Fruit fly (Drosophila melanogaster) whole organism, embryonic: ENCODE measurements around the gene CG13449.

ENCODE experiments used
- Atf6 ChIP-seq: fragments of 200-800 bp; sonication (Bioruptor generic); IDR thresholded peaks from 2 replicates; pipeline ENCODE4 v1.3.6; 2022; ENCODE audit warnings: missing biosample characterization, missing genetic modification characterization
- Awh ChIP-seq: fragments of 200-800 bp; sonication (Bioruptor generic); IDR thresholded peaks from 2 replicates; pipeline ENCODE4, ENCODE4 v1.3.6; 2022; ENCODE audit warnings: missing biosample characterization, missing genetic modification characterization
- CG10979 ChIP-seq: fragments of 200-800 bp; sonication (Bioruptor generic); optimal IDR thresholded peaks from 2 replicates; lab custom pipeline; 2018; ENCODE audit warnings: missing biosample characterization, mild to moderate bottlenecking, missing genetic modification characterization, moderate library complexity
- CG12071 ChIP-seq: fragments of 200-800 bp; sonication (Bioruptor generic); optimal IDR thresholded peaks from 3 replicates; lab custom pipeline; 2018; ENCODE audit warnings: missing biosample characterization, mild to moderate bottlenecking, missing genetic modification characterization
- CG12299 ChIP-seq: fragments of 200-800 bp; sonication (Bioruptor generic); optimal IDR thresholded peaks from 2 replicates; lab custom pipeline; 2018; ENCODE audit warnings: missing biosample characterization, mild to moderate bottlenecking, missing genetic modification characterization
- CG12391 ChIP-seq: fragments of 200-800 bp; sonication (Bioruptor generic); optimal IDR thresholded peaks from 3 replicates; lab custom pipeline; 2018; ENCODE audit warnings: missing biosample characterization, mild to moderate bottlenecking, missing genetic modification characterization, moderate library complexity
- CG17612 ChIP-seq: fragments of 200-800 bp; sonication (Bioruptor generic); IDR thresholded peaks from 2 replicates; pipeline ENCODE4 v1.3.6; 2022; ENCODE audit warnings: missing biosample characterization, missing genetic modification characterization
- CG2120 ChIP-seq: fragments of 200-800 bp; sonication (Bioruptor generic); optimal IDR thresholded peaks from 3 replicates; lab custom pipeline; 2016; ENCODE audit warnings: missing biosample characterization, missing genetic modification characterization
- CG30020 ChIP-seq: fragments of 200-800 bp; optimal IDR thresholded peaks from 2 replicates; lab custom pipeline; 2019; ENCODE audit warnings: missing biosample characterization, mild to moderate bottlenecking, missing genetic modification characterization, moderate library complexity
- CG3065 ChIP-seq: fragments of 200-800 bp; sonication (Bioruptor generic); optimal IDR thresholded peaks from 2 replicates; lab custom pipeline; 2016; ENCODE audit warnings: missing biosample characterization, missing genetic modification characterization
- CG34422 ChIP-seq: fragments of 200-800 bp; sonication (Bioruptor generic); IDR thresholded peaks from 3 replicates; pipeline ENCODE4 v1.3.6; 2022; ENCODE audit warnings: missing biosample characterization, missing genetic modification characterization
- CG3838 ChIP-seq: fragments of 200-800 bp; sonication (Bioruptor generic); optimal IDR thresholded peaks from 3 replicates; lab custom pipeline; 2016; ENCODE audit warnings: missing biosample characterization, missing genetic modification characterization
- CG6854 ChIP-seq: fragments of 200-800 bp; sonication (Bioruptor generic); optimal IDR thresholded peaks from 3 replicates; lab custom pipeline; 2017; ENCODE audit warnings: missing biosample characterization, mild to moderate bottlenecking, missing genetic modification characterization
- CG7372 ChIP-seq: fragments of 200-800 bp; sonication (Bioruptor generic); IDR thresholded peaks from 2 replicates; pipeline ENCODE4 v1.3.6; 2022; ENCODE audit warnings: missing biosample characterization, missing genetic modification characterization
- CG7928 ChIP-seq: fragments of 200-800 bp; sonication (Bioruptor generic); optimal IDR thresholded peaks from 2 replicates; lab custom pipeline; 2017; ENCODE audit warnings: missing biosample characterization, mild to moderate bottlenecking, missing genetic modification characterization
- CG8359 ChIP-seq: fragments of 200-800 bp; sonication (Bioruptor generic); optimal IDR thresholded peaks from 2 replicates; lab custom pipeline; 2017; ENCODE audit warnings: missing biosample characterization, mild to moderate bottlenecking, missing genetic modification characterization, borderline replicate concordance
- CG8388 ChIP-seq: fragments of 200-800 bp; sonication (Bioruptor generic); optimal IDR thresholded peaks from 2 replicates; lab custom pipeline; 2019; ENCODE audit warnings: missing biosample characterization, mild to moderate bottlenecking, missing genetic modification characterization, moderate library complexity
- CG8944 ChIP-seq: fragments of 200-800 bp; sonication (Bioruptor generic); optimal IDR thresholded peaks from 3 replicates; lab custom pipeline; 2016; ENCODE audit warnings: missing biosample characterization, missing genetic modification characterization
- Dfd ChIP-seq, 2 experiments: fragments of >200 bp; optimal IDR thresholded peaks; 2 replicates each; lab custom pipeline; 2017; ENCODE audit warnings: missing biosample characterization in 2 of 2, missing genetic modification characterization in 2 of 2
- Elba2 ChIP-seq: fragments of 200-800 bp; sonication (Bioruptor generic); optimal IDR thresholded peaks from 3 replicates; lab custom pipeline; 2016; ENCODE audit warnings: missing biosample characterization, missing genetic modification characterization
- GATAe ChIP-seq: fragments of 200-800 bp; sonication (Bioruptor generic); conservative IDR thresholded peaks from 2 replicates; pipeline ENCODE4 v1.3.6; 2022; ENCODE audit warnings: missing biosample characterization, missing genetic modification characterization
- HLH3B ChIP-seq: fragments of 200-800 bp; sonication (Bioruptor generic); IDR thresholded peaks from 2 replicates; pipeline ENCODE4 v1.3.6; 2022; ENCODE audit warnings: missing biosample characterization, missing genetic modification characterization
- Hr51 ChIP-seq, 2 experiments: fragments of 200-800 bp; sonication (Bioruptor generic); optimal IDR thresholded peaks; 2 replicates in 1 of 2; 3 replicates in 1 of 2; lab custom pipeline; 2016 to 2018; ENCODE audit warnings: missing biosample characterization in 2 of 2, missing genetic modification characterization in 2 of 2, mild to moderate bottlenecking in 1 of 2, moderate library complexity in 1 of 2
- Jarid2 ChIP-seq: fragments of 200-800 bp; sonication (Bioruptor generic); optimal IDR thresholded peaks from 3 replicates; lab custom pipeline; 2017; ENCODE audit warnings: mild to moderate bottlenecking, missing biosample characterization, missing genetic modification reagents, missing genetic modification characterization
- Lhr ChIP-seq: fragments of 200-800 bp; sonication (Bioruptor generic); optimal IDR thresholded peaks from 3 replicates; lab custom pipeline; 2017; ENCODE audit warnings: mild to moderate bottlenecking, missing biosample characterization, missing genetic modification reagents, missing genetic modification characterization
- MBD-R2 ChIP-seq: fragments of 200-800 bp; sonication (Bioruptor generic); IDR thresholded peaks from 2 replicates; pipeline ENCODE4 v1.3.6; 2022; ENCODE audit warnings: missing biosample characterization, missing genetic modification characterization
- Mrtf ChIP-seq: fragments of 200-800 bp; sonication (Bioruptor generic); IDR thresholded peaks from 3 replicates; pipeline ENCODE4 v1.3.6; 2022; ENCODE audit warnings: missing biosample characterization, missing genetic modification characterization
- NK7.1 ChIP-seq: fragments of 200-800 bp; sonication (Bioruptor generic); optimal IDR thresholded peaks from 3 replicates; lab custom pipeline; 2016; ENCODE audit warnings: missing biosample characterization, missing genetic modification characterization
- Stat92E ChIP-seq, 3 experiments: fragments of >200 bp in 2 of 3; fragments of 200-800 bp in 1 of 3; sonication (Bioruptor generic) in 1 of 3; optimal IDR thresholded peaks; 2 replicates each; lab custom pipeline; 2017 to 2019; ENCODE audit warnings: missing biosample characterization in 3 of 3, missing genetic modification characterization in 3 of 3, mild to moderate bottlenecking in 1 of 3, moderate library complexity in 1 of 3
- Taf1 ChIP-seq: fragments of 200-800 bp; sonication (Bioruptor generic); IDR thresholded peaks from 2 replicates; pipeline ENCODE4 v1.3.6; 2022; ENCODE audit warnings: missing biosample characterization, missing genetic modification characterization
- amos ChIP-seq: fragments of 200-800 bp; sonication (Bioruptor generic); IDR thresholded peaks from 2 replicates; pipeline ENCODE4 v1.3.6; 2022; ENCODE audit warnings: missing biosample characterization, missing genetic modification characterization; ENCODE audit not compliant: partially characterized antibody
- dmrt99B ChIP-seq: fragments of 200-800 bp; sonication (Bioruptor generic); optimal IDR thresholded peaks from 2 replicates; lab custom pipeline; 2018; ENCODE audit warnings: missing biosample characterization, mild to moderate bottlenecking, missing genetic modification characterization, moderate library complexity
- fd96Cb ChIP-seq: fragments of 200-800 bp; sonication (Bioruptor generic); optimal IDR thresholded peaks from 2 replicates; lab custom pipeline; 2018; ENCODE audit warnings: missing biosample characterization, mild to moderate bottlenecking, missing genetic modification characterization, moderate library complexity
- gcm2 ChIP-seq: fragments of 200-800 bp; sonication (Bioruptor generic); optimal IDR thresholded peaks from 2 replicates; lab custom pipeline; 2016; ENCODE audit warnings: missing biosample characterization, missing genetic modification characterization
- grn ChIP-seq: fragments of 200-800 bp; sonication (Bioruptor generic); optimal IDR thresholded peaks from 3 replicates; lab custom pipeline; 2017; ENCODE audit warnings: missing biosample characterization, missing genetic modification characterization
- h ChIP-seq: fragments of >200 bp; optimal IDR thresholded peaks from 2 replicates; lab custom pipeline; 2017
- hb ChIP-seq: fragments of 200-800 bp; sonication (Bioruptor generic); IDR thresholded peaks from 3 replicates; pipeline ENCODE4 v1.3.6; 2022; ENCODE audit warnings: missing biosample characterization, missing genetic modification characterization; ENCODE audit not compliant: partially characterized antibody
- hkb ChIP-seq, 2 experiments: fragments of 200-800 bp in 1 of 2; fragments of >200 bp in 1 of 2; sonication (Bioruptor generic) in 1 of 2; IDR thresholded peaks in 1 of 2; optimal IDR thresholded peaks in 1 of 2; 2 replicates each; pipeline versions ENCODE4 v1.3.6 to Lab custom; 2017 to 2022; ENCODE audit warnings: missing biosample characterization in 1 of 2, missing genetic modification characterization in 1 of 2
- kay ChIP-seq: fragments of 200-800 bp; sonication (Bioruptor generic); optimal IDR thresholded peaks from 2 replicates; lab custom pipeline; 2016; ENCODE audit warnings: missing biosample characterization, missing genetic modification characterization
- ken ChIP-seq: fragments of 200-800 bp; sonication (Bioruptor generic); IDR thresholded peaks from 3 replicates; pipeline ENCODE4 v1.3.6; 2022; ENCODE audit warnings: missing biosample characterization, missing genetic modification characterization
- org-1 ChIP-seq: fragments of 200-800 bp; sonication (Bioruptor generic); optimal IDR thresholded peaks from 2 replicates; lab custom pipeline; 2017; ENCODE audit warnings: missing biosample characterization, missing genetic modification characterization
- psq ChIP-seq: fragments of 200-800 bp; sonication (Bioruptor generic); optimal IDR thresholded peaks from 2 replicates; lab custom pipeline; 2017; ENCODE audit warnings: missing biosample characterization, missing genetic modification characterization
- salm ChIP-seq: fragments of 200-800 bp; sonication (Bioruptor generic); optimal IDR thresholded peaks from 2 replicates; lab custom pipeline; 2018; ENCODE audit warnings: missing biosample characterization, mild to moderate bottlenecking, missing genetic modification characterization
- sd ChIP-seq: fragments of 200-800 bp; sonication (Bioruptor generic); optimal IDR thresholded peaks from 3 replicates; lab custom pipeline; 2018; ENCODE audit warnings: missing biosample characterization, mild to moderate bottlenecking, missing genetic modification characterization, moderate library complexity
- sisA ChIP-seq: fragments of 200-800 bp; sonication (Bioruptor generic); IDR thresholded peaks from 2 replicates; pipeline ENCODE4 v1.3.6; 2022; ENCODE audit warnings: missing biosample characterization, missing genetic modification characterization
- sna ChIP-seq: fragments of 200-800 bp; sonication (Bioruptor generic); IDR thresholded peaks from 2 replicates; pipeline ENCODE4 v1.3.6; 2022; ENCODE audit warnings: missing biosample characterization, missing genetic modification characterization; ENCODE audit not compliant: partially characterized antibody
- sob ChIP-seq: fragments of 200-800 bp; sonication (Bioruptor generic); IDR thresholded peaks from 2 replicates; pipeline ENCODE4 v1.3.6; 2022; ENCODE audit warnings: missing biosample characterization, missing genetic modification characterization
- tna ChIP-seq: fragments of 200-800 bp; sonication (Bioruptor generic); IDR thresholded peaks from 2 replicates; pipeline ENCODE4 v1.3.6; 2022; ENCODE audit warnings: missing biosample characterization, missing genetic modification characterization; ENCODE audit not compliant: partially characterized antibody
- ttk ChIP-seq: fragments of 200-800 bp; sonication (Bioruptor generic); IDR thresholded peaks from 2 replicates; pipeline ENCODE4 v2.1.2; 2022; ENCODE audit warnings: missing biosample characterization, missing genetic modification characterization
- unpg ChIP-seq: fragments of 200-800 bp; sonication (Bioruptor generic); optimal IDR thresholded peaks from 3 replicates; lab custom pipeline; 2018; ENCODE audit warnings: missing biosample characterization, mild to moderate bottlenecking, missing genetic modification characterization, moderate library complexity

Gene CG13449

DNA sequence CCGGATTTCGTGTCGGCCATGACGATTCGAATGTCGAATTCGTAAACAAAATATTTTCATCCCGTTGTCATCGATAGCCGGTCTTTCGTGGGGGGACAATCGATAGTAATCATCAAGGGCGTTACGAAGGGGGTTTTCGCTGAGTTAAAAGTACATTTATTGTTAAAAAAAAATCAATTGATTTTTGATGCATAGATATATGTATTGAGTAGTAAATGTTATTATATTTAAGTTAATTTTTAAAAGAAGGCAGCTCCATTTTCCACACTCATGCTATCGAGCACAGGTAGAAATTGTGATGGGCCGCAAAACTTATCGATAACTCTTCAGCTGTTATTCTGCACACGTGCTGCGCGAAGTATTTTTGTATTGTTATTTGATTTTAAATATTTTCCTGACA, 32.1 kb downstream of the CG13449 start, which contains the start of the genes mrn and CG12301 (continued):
- TF ChIP-seq Atf6 (GFP tag; lab: Robert Waterston, UW) (peak; percentile 81), dmrt99B (tag; lab: Kevin White, UChicago) (no peak), CG6854 (GFP tag; lab: Kevin White, UChicago) (peak; percentile 34), CG3838 (GFP tag; lab: Kevin White, UChicago) (peak; percentile 47), gcm2 (GFP tag; lab: Kevin White, UChicago) (peak; percentile 49), psq (GFP tag; lab: Kevin White, UChicago) (peak; percentile 44), CG8388 (GFP tag; lab: Kevin White, UChicago) (no peak), hb (GFP tag; lab: Robert Waterston, UW) (peak; percentile 89), Elba2 (GFP tag; lab: Kevin White, UChicago) (no peak), Stat92E (GFP tag; optimal IDR thresholded peaks at IDR 0.05; lab: Kevin White, UChicago) (peak in 1 of 3 experiments; percentile 41), GATAe (peak; percentile 81), unpg (GFP tag; lab: Kevin White, UChicago) (no peak), sob (GFP tag; lab: Robert Waterston, UW) (peak; percentile 99), sd (peak; percentile 91), CG30020 (tag; lab: Kevin White, UChicago) (peak; percentile 59), h (lab: Kevin White, UChicago) (no peak), Dfd (GFP tag; optimal IDR thresholded peaks at IDR 0.05; lab: Kevin White, UChicago) (no peak), CG8359 (GFP tag; lab: Kevin White, UChicago) (no peak), kay (peak; percentile 76), tna (GFP tag; lab: Robert Waterston, UW) (peak; percentile 84), HLH3B (GFP tag; lab: Robert Waterston, UW) (peak; percentile 90), MBD-R2 (peak; percentile 99), NK7.1 (peak; percentile 55), hkb (optimal IDR thresholded peaks at IDR 0.05; lab: Kevin White, UChicago) (no peak), hkb (GFP tag; IDR thresholded peaks at IDR 0.05; lab: Robert Waterston, UW) (peak; percentile 58), Taf1 (GFP tag; lab: Robert Waterston, UW) (peak; percentile 84), org-1 (GFP tag; lab: Kevin White, UChicago) (no peak), Jarid2 (GFP tag; lab: Kevin White, UChicago) (no peak), CG2120 (GFP tag; lab: Kevin White, UChicago) (peak; percentile 91), CG17612 (GFP tag; lab: Robert Waterston, UW) (peak; percentile 83), sna (GFP tag; lab: Robert Waterston, UW) (peak; percentile 96), Mrtf (GFP tag; lab: Robert Waterston, UW) (peak; percentile 75), CG3065 (GFP tag; lab: Kevin White, UChicago) (peak; percentile 7), grn (GFP tag; lab: Kevin White, UChicago) (no peak), Awh (GFP tag; lab: Robert Waterston, UW) (0 out of 2 replicates have a peak, but pooled peaks have one; percentile 45), CG8944 (peak; percentile 22), Hr51 (GFP tag; optimal IDR thresholded peaks at IDR 0.05; lab: Kevin White, UChicago) (peak in 1 of 2 experiments; percentile 67), CG12299 (tag; lab: Kevin White, UChicago) (peak; percentile 20), fd96Cb (tag; lab: Kevin White, UChicago) (peak; percentile 52), CG10979 (peak; percentile 61), ttk (GFP tag; lab: Robert Waterston, UW) (peak; percentile 71), CG12071 (GFP tag; lab: Kevin White, UChicago) (no peak), Lhr (no peak), ken (GFP tag; lab: Robert Waterston, UW) (peak; percentile 77; the same call in 2 of the 3 replicates), amos (GFP tag; lab: Robert Waterston, UW) (peak; percentile 85), sisA (peak; percentile 76), CG7928 (GFP tag; lab: Kevin White, UChicago) (no peak), salm (tag; lab: Kevin White, UChicago) (no peak), CG7372 (peak; percentile 91), CG12391 (tag; lab: Kevin White, UChicago) (peak; percentile 81), CG34422 (GFP tag; lab: Robert Waterston, UW) (peak; percentile 98)
